Worm (Caenorhabditis elegans) whole organism, L1 larva: Measurements from ENCODE around the gene trap-3.

Experiments used
- C04F5.9 ChIP-seq: sonication (generic microtip); optimal IDR thresholded peaks from 2 replicates; lab custom pipeline; 2016; ENCODE audit warnings: missing genetic modification characterization, missing compliant biosample characterization
- C16A3.4 ChIP-seq: fragments of 150-350 bp; optimal IDR thresholded peaks from 2 replicates; lab custom pipeline; 2014; ENCODE audit warnings: missing biosample characterization, missing genetic modification characterization
- C34B4.2 ChIP-seq: sonication (generic microtip); optimal IDR thresholded peaks from 2 replicates; lab custom pipeline; 2017; ENCODE audit warnings: mild to moderate bottlenecking, missing genetic modification characterization, missing compliant biosample characterization
- Y116A8C.19 ChIP-seq: sonication (generic microtip); optimal IDR thresholded peaks from 2 replicates; lab custom pipeline; 2016; ENCODE audit warnings: missing compliant biosample characterization, missing genetic modification characterization, borderline replicate concordance
- aha-1 ChIP-seq: fragments of 150-350 bp; optimal IDR thresholded peaks from 2 replicates; lab custom pipeline; 2014; ENCODE audit warnings: missing biosample characterization, missing genetic modification characterization
- alr-1 ChIP-seq: fragments of 200-800 bp; sonication (Bioruptor generic); optimal IDR thresholded peaks from 2 replicates; lab custom pipeline; 2018; ENCODE audit warnings: borderline replicate concordance, mild to moderate bottlenecking, missing genetic modification characterization, missing compliant biosample characterization
- blmp-1 ChIP-seq: fragments of 150-350 bp; optimal IDR thresholded peaks from 2 replicates; lab custom pipeline; 2014; ENCODE audit warnings: missing biosample characterization, missing genetic modification characterization
- ceh-63 ChIP-seq: fragments of 200-800 bp; sonication (Bioruptor generic); optimal IDR thresholded peaks from 2 replicates; lab custom pipeline; 2018; ENCODE audit warnings: mild to moderate bottlenecking, missing genetic modification characterization, missing compliant biosample characterization
- ceh-82 ChIP-seq, 3 experiments: fragments of 150-350 bp in 1 of 3; sonication (generic microtip) in 2 of 3; optimal IDR thresholded peaks; 2 replicates each; lab custom pipeline; 2014 to 2017; ENCODE audit warnings: missing biosample characterization in 3 of 3, missing genetic modification characterization in 3 of 3
- ceh-88 ChIP-seq: fragments of 200-800 bp; sonication (Bioruptor generic); IDR thresholded peaks from 2 replicates; pipeline ENCODE4 v1.3.6; 2022; ENCODE audit warnings: missing genetic modification characterization, missing compliant biosample characterization
- ces-1 ChIP-seq: fragments of 150-350 bp; optimal IDR thresholded peaks from 2 replicates; lab custom pipeline; 2014; ENCODE audit warnings: missing biosample characterization, missing genetic modification reagents, missing genetic modification characterization
- dpl-1 ChIP-seq, 3 experiments: fragments of 150-350 bp in 2 of 3; sonication (generic microtip) in 1 of 3; optimal IDR thresholded peaks; 2 replicates each; lab custom pipeline; 2014 to 2017; ENCODE audit warnings: missing biosample characterization in 3 of 3, missing genetic modification characterization in 3 of 3, missing genetic modification reagents in 3 of 3
- egl-13 ChIP-seq: sonication (generic microtip); optimal IDR thresholded peaks from 2 replicates; lab custom pipeline; 2016; ENCODE audit warnings: missing genotype, missing genetic modification reagents, missing genetic modification characterization, missing compliant biosample characterization
- egl-27 ChIP-seq, 2 experiments: fragments of 150-350 bp in 1 of 2; sonication (generic microtip); optimal IDR thresholded peaks; 3 replicates each; lab custom pipeline; 2017 to 2018; ENCODE audit warnings: missing biosample characterization in 2 of 2, missing genetic modification characterization in 2 of 2, missing genetic modification reagents in 2 of 2
- elt-3 ChIP-seq, 6 experiments: fragments of 150-350 bp in 1 of 6; sonication (generic microtip); optimal IDR thresholded peaks; 2 replicates each; lab custom pipeline; 2017 to 2018; ENCODE audit warnings: missing biosample characterization in 6 of 6, missing genetic modification characterization in 6 of 6, inconsistent platforms in 1 of 6
- ets-5 ChIP-seq: fragments of 200-800 bp; sonication (Bioruptor generic); IDR thresholded peaks from 2 replicates; pipeline ENCODE4 v1.3.6; 2022; ENCODE audit warnings: missing genetic modification characterization, missing compliant biosample characterization
- fkh-10 ChIP-seq: sonication (generic microtip); optimal IDR thresholded peaks from 2 replicates; lab custom pipeline; 2017; ENCODE audit warnings: missing biosample characterization, missing genetic modification reagents, missing genetic modification characterization
- fkh-4 ChIP-seq: sonication (generic microtip); optimal IDR thresholded peaks from 2 replicates; lab custom pipeline; 2016; ENCODE audit warnings: missing compliant biosample characterization, missing genetic modification characterization, borderline replicate concordance
- fkh-8 ChIP-seq: sonication (generic microtip); optimal IDR thresholded peaks from 2 replicates; lab custom pipeline; 2016; ENCODE audit warnings: mild to moderate bottlenecking, missing genetic modification characterization, missing compliant biosample characterization
- irx-1 ChIP-seq: sonication (generic microtip); optimal IDR thresholded peaks from 2 replicates; lab custom pipeline; 2016; ENCODE audit warnings: missing genetic modification characterization, missing compliant biosample characterization
- jun-1 ChIP-seq: fragments of 150-350 bp; optimal IDR thresholded peaks from 2 replicates; lab custom pipeline; 2014; ENCODE audit warnings: missing biosample characterization, missing genetic modification reagents, missing genetic modification characterization
- lin-15B ChIP-seq: fragments of 150-350 bp; sonication (generic microtip); optimal IDR thresholded peaks from 3 replicates; lab custom pipeline; 2014; ENCODE audit warnings: missing biosample characterization, missing genetic modification characterization
- lin-35 ChIP-seq, 2 experiments: fragments of 150-350 bp; optimal IDR thresholded peaks; 2 replicates each; lab custom pipeline; 2014; ENCODE audit warnings: missing biosample characterization in 2 of 2, missing genetic modification characterization in 2 of 2, missing genetic modification reagents in 2 of 2
- lin-39 ChIP-seq: fragments of 150-350 bp; optimal IDR thresholded peaks from 2 replicates; lab custom pipeline; 2014; ENCODE audit warnings: missing biosample characterization, missing genetic modification reagents, missing genetic modification characterization
- mab-9 ChIP-seq: fragments of 200-800 bp; sonication (Bioruptor generic); IDR thresholded peaks from 2 replicates; pipeline ENCODE4 v1.3.6; 2022; ENCODE audit warnings: missing genetic modification reagents, missing genetic modification characterization, missing compliant biosample characterization
- mdl-1 ChIP-seq, 2 experiments: fragments of 150-350 bp; optimal IDR thresholded peaks; 2 replicates each; lab custom pipeline; 2014 to 2017; ENCODE audit warnings: missing biosample characterization in 2 of 2, missing genetic modification characterization in 2 of 2, inconsistent platforms in 1 of 2
- mep-1 ChIP-seq: fragments of 150-350 bp; optimal IDR thresholded peaks from 2 replicates; lab custom pipeline; 2014; ENCODE audit warnings: missing biosample characterization, missing genetic modification characterization
- nhr-11 ChIP-seq: fragments of 150-350 bp; optimal IDR thresholded peaks from 2 replicates; lab custom pipeline; 2014; ENCODE audit warnings: missing biosample characterization, missing genetic modification characterization
- nhr-12 ChIP-seq: sonication (generic microtip); optimal IDR thresholded peaks from 2 replicates; lab custom pipeline; 2017; ENCODE audit warnings: missing biosample characterization, missing genetic modification characterization
- nhr-19 ChIP-seq: fragments of 200-800 bp; sonication (Bioruptor generic); conservative IDR thresholded peaks from 2 replicates; pipeline ENCODE4 v1.3.6; 2022; ENCODE audit warnings: missing genetic modification characterization, missing compliant biosample characterization
- nhr-47 ChIP-seq: sonication (generic microtip); optimal IDR thresholded peaks from 2 replicates; lab custom pipeline; 2016; ENCODE audit warnings: mild to moderate bottlenecking, missing genetic modification characterization, moderate library complexity, missing compliant biosample characterization
- nhr-76 ChIP-seq: sonication (generic microtip); optimal IDR thresholded peaks from 2 replicates; lab custom pipeline; 2017; ENCODE audit warnings: missing biosample characterization, missing genetic modification characterization
- nhr-84 ChIP-seq: sonication (generic microtip); optimal IDR thresholded peaks from 2 replicates; lab custom pipeline; 2017; ENCODE audit warnings: missing biosample characterization, missing genetic modification characterization
- nhr-90 ChIP-seq: sonication (generic microtip); optimal IDR thresholded peaks from 2 replicates; lab custom pipeline; 2016; ENCODE audit warnings: mild to moderate bottlenecking, missing genetic modification characterization, missing compliant biosample characterization; ENCODE audit not compliant: poor library complexity
- pax-3 ChIP-seq: fragments of 200-800 bp; sonication (Bioruptor generic); optimal IDR thresholded peaks from 2 replicates; lab custom pipeline; 2018; ENCODE audit warnings: mild to moderate bottlenecking, missing genetic modification characterization, moderate library complexity, missing compliant biosample characterization
- pqm-1 ChIP-seq: sonication (generic microtip); optimal IDR thresholded peaks from 3 replicates; lab custom pipeline; 2017; ENCODE audit warnings: missing biosample characterization, missing genetic modification characterization
- swsn-7 ChIP-seq: sonication (generic microtip); optimal IDR thresholded peaks from 2 replicates; lab custom pipeline; 2016; ENCODE audit warnings: missing genetic modification characterization, missing compliant biosample characterization
- tbx-2 ChIP-seq: sonication (generic microtip); optimal IDR thresholded peaks from 2 replicates; lab custom pipeline; 2016; ENCODE audit warnings: missing genetic modification characterization, missing compliant biosample characterization
- unc-130 ChIP-seq: fragments of 150-350 bp; optimal IDR thresholded peaks from 2 replicates; lab custom pipeline; 2017; ENCODE audit warnings: missing biosample characterization, missing genetic modification characterization, inconsistent platforms
- unc-98 ChIP-seq: fragments of 200-800 bp; sonication (Bioruptor generic); IDR thresholded peaks from 2 replicates; pipeline ENCODE4 v1.3.6; 2022; ENCODE audit warnings: missing genetic modification characterization, missing compliant biosample characterization
- zag-1 ChIP-seq: fragments of 150-350 bp; optimal IDR thresholded peaks from 2 replicates; lab custom pipeline; 2014; ENCODE audit warnings: missing biosample characterization, missing genetic modification characterization
- zip-4 ChIP-seq: fragments of 200-800 bp; sonication (Bioruptor generic); optimal IDR thresholded peaks from 2 replicates; lab custom pipeline; 2018; ENCODE audit warnings: mild to moderate bottlenecking, missing genetic modification characterization, moderate library complexity, missing compliant biosample characterization

The trap-3 gene

ce11 chrIV:2408437-2408836 is 19.2 kb downstream of the trap-3 start (continued):
- TF ChIP-seq pax-3 (tag; lab: Kevin White, UChicago): peak; percentile 64
- TF ChIP-seq jun-1 (tag; lab: Kevin White, UChicago): peak; percentile 81
- no peak for TF ChIP-seq ces-1 (GFP tag; lab: Kevin White, UChicago)
- TF ChIP-seq aha-1 (tag; lab: Kevin White, UChicago): no peak
- peak; percentile 70 for TF ChIP-seq C04F5.9
- TF ChIP-seq nhr-76 (tag; lab: Kevin White, UChicago): no peak
- TF ChIP-seq lin-35 (GFP tag; optimal IDR thresholded peaks at IDR 0.05; lab: Kevin White, UChicago): peak; percentile 76 to 88
- TF ChIP-seq lin-39 (tag; lab: Kevin White, UChicago): peak; percentile 32
- TF ChIP-seq fkh-8 (tag; lab: Kevin White, UChicago): peak; percentile 85
- TF ChIP-seq fkh-10: peak; percentile 80
- peak; percentile 30 for TF ChIP-seq lin-15B (tag; lab: Kevin White, UChicago)
- TF ChIP-seq nhr-84 (tag; lab: Kevin White, UChicago): no peak
- peak; percentile 17 for TF ChIP-seq unc-130
- TF ChIP-seq C16A3.4 (tag; lab: Kevin White, UChicago): peak; percentile 89
- peak; percentile 86 for TF ChIP-seq nhr-90 (tag; lab: Kevin White, UChicago)
- TF ChIP-seq dpl-1 (GFP tag; optimal IDR thresholded peaks at IDR 0.05; lab: Kevin White, UChicago): peak; percentile 54 to 71 (median 64)
- TF ChIP-seq zip-4 (GFP tag; lab: Kevin White, UChicago): peak; percentile 48
- TF ChIP-seq pqm-1 (tag; lab: Kevin White, UChicago): no peak
- peak in 3 of 6 experiments; percentile 20 to 34 (median 28) for TF ChIP-seq elt-3 (tag; optimal IDR thresholded peaks at IDR 0.05; lab: Kevin White, UChicago)
- TF ChIP-seq mab-9 (GFP tag; lab: Robert Waterston, UW): peak; percentile 55; the same call in 1 of the 2 replicates
- peak; percentile 84 for TF ChIP-seq swsn-7 (tag; lab: Kevin White, UChicago)
- TF ChIP-seq egl-27 (tag; optimal IDR thresholded peaks at IDR 0.05; lab: Kevin White, UChicago): no peak
- TF ChIP-seq alr-1 (tag; lab: Kevin White, UChicago): no peak
- peak; percentile 80 for TF ChIP-seq irx-1
- TF ChIP-seq blmp-1 (tag; lab: Kevin White, UChicago): no peak
- no peak for TF ChIP-seq ceh-88 (GFP tag; lab: Robert Waterston, UW)
- peak; percentile 80 for TF ChIP-seq nhr-19 (GFP tag; lab: Robert Waterston, UW)
- TF ChIP-seq C34B4.2 (tag; lab: Kevin White, UChicago): no peak
- peak; percentile 68 to 91 (median 80) for TF ChIP-seq ceh-82 (tag; optimal IDR thresholded peaks at IDR 0.05; lab: Kevin White, UChicago)
- TF ChIP-seq mdl-1 (tag; optimal IDR thresholded peaks at IDR 0.05; lab: Kevin White, UChicago): peak in 1 of 2 experiments; percentile 70
- TF ChIP-seq mep-1 (tag; lab: Kevin White, UChicago): peak; percentile 93
- TF ChIP-seq nhr-47 (tag; lab: Kevin White, UChicago): peak; percentile 91
- no peak for TF ChIP-seq nhr-11 (tag; lab: Kevin White, UChicago)
- TF ChIP-seq tbx-2 (tag; lab: Kevin White, UChicago): peak; percentile 82
- no peak for TF ChIP-seq unc-98 (GFP tag; lab: Robert Waterston, UW)
- TF ChIP-seq nhr-12 (tag; lab: Kevin White, UChicago): no peak
- TF ChIP-seq fkh-4 (tag; lab: Kevin White, UChicago): no peak
- TF ChIP-seq ets-5: no peak
- no peak for TF ChIP-seq zag-1 (tag; lab: Kevin White, UChicago)
- no peak for TF ChIP-seq Y116A8C.19 (tag; lab: Kevin White, UChicago)
- TF ChIP-seq egl-13 (tag; lab: Kevin White, UChicago): peak; percentile 71
- TF ChIP-seq ceh-63 (GFP tag; lab: Kevin White, UChicago): no peak
